Worm (Caenorhabditis elegans) whole organism, mixed stage, embryonic: ENCODE results near the gene srb-5.

ENCODE experiments used
- ceh-43 ChIP-seq: fragments of 200-800 bp; sonication (Bioruptor generic); optimal IDR thresholded peaks from 2 replicates; lab custom pipeline; 2018; ENCODE audit warnings: mild to moderate bottlenecking, missing genetic modification characterization, moderate library complexity, missing compliant biosample characterization
- elt-3 ChIP-seq: fragments of 150-350 bp; optimal IDR thresholded peaks from 2 replicates; lab custom pipeline; 2014; ENCODE audit warnings: missing biosample characterization, missing genetic modification characterization
- hlh-1 ChIP-seq: fragments of 150-350 bp; optimal IDR thresholded peaks from 2 replicates; lab custom pipeline; 2014; ENCODE audit warnings: missing biosample characterization, missing genetic modification reagents, missing genetic modification characterization
- lin-13 ChIP-seq: fragments of 150-350 bp; optimal IDR thresholded peaks from 2 replicates; lab custom pipeline; 2014; ENCODE audit warnings: missing biosample characterization, missing genetic modification characterization
- nhr-12 ChIP-seq: fragments of 150-350 bp; optimal IDR thresholded peaks from 2 replicates; lab custom pipeline; 2014; ENCODE audit warnings: missing biosample characterization, missing genetic modification characterization
- nhr-28 ChIP-seq: fragments of 150-350 bp; optimal IDR thresholded peaks from 2 replicates; lab custom pipeline; 2014; ENCODE audit warnings: missing biosample characterization, missing genetic modification characterization
- pha-4 ChIP-seq: fragments of 150-350 bp; optimal IDR thresholded peaks from 2 replicates; lab custom pipeline; 2018; ENCODE audit warnings: missing biosample characterization, missing genetic modification reagents, missing genetic modification characterization
- snpc-4 ChIP-seq: fragments of 150-350 bp; optimal IDR thresholded peaks from 2 replicates; lab custom pipeline; 2014; ENCODE audit warnings: missing biosample characterization, missing genetic modification characterization
- unc-39 ChIP-seq: fragments of 150-350 bp; optimal IDR thresholded peaks from 2 replicates; lab custom pipeline; 2014; ENCODE audit warnings: missing biosample characterization, missing genetic modification characterization
- unc-62 ChIP-seq: fragments of 150-350 bp; optimal IDR thresholded peaks from 2 replicates; lab custom pipeline; 2014; ENCODE audit warnings: missing biosample characterization, missing genetic modification reagents, missing genetic modification characterization
- ztf-11 ChIP-seq: fragments of 150-350 bp; optimal IDR thresholded peaks from 2 replicates; lab custom pipeline; 2014; ENCODE audit warnings: missing biosample characterization, missing genetic modification characterization

ce11 chrII:5183207-5183606 is 20.0 kb upstream of the srb-5 start:
- TF ChIP-seq hlh-1 = no peak
- TF ChIP-seq pha-4 (tag; lab: Kevin White, UChicago) = no peak
- TF ChIP-seq ceh-43 (GFP tag; lab: Kevin White, UChicago) = no peak
- no peak for TF ChIP-seq nhr-12
- no peak for TF ChIP-seq unc-39 (tag; lab: Kevin White, UChicago)
- no peak for TF ChIP-seq unc-62 (GFP tag; lab: Kevin White, UChicago)
- no peak for TF ChIP-seq elt-3 (tag; lab: Kevin White, UChicago)
- no peak for TF ChIP-seq lin-13
- no peak for TF ChIP-seq nhr-28 (tag; lab: Kevin White, UChicago)
- no peak for TF ChIP-seq ztf-11
- TF ChIP-seq snpc-4 (tag; lab: Kevin White, UChicago) = no peak
